Fruit fly (Drosophila melanogaster): ENCODE measurements around the gene ImpL1.
A peak's percentile ranks its signal among the peaks of the same experiment; 100 is the strongest.

ImpL1 gene

DNA sequence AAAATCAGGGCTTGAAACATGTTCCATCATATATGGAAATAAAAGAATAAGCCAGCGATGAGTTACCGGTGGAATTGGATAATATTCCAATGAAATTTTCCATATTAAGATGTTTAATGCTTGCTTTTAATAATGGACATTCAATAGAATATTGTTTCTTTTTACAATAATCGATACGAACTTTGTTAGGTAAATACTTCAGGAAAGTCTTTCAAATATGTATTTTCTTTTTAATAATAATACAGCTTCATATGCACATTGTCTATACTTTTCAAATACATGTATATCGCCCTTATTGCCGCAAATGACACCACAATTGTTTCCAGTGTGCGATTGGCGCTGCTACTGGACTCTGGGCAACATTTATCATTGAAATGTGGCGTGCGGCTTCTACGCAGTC, 24.3 kb downstream of the ImpL1 start:
- TF ChIP-seq CG1621 (tag; optimal IDR thresholded peaks at IDR 0.05) = peak; percentile 2
- peak; percentile 35 for TF ChIP-seq Smox (GFP tag; optimal IDR thresholded peaks at IDR 0.05)
- peak; percentile 42 for TF ChIP-seq Sox15 (GFP tag; optimal IDR thresholded peaks at IDR 0.05)
- peak; percentile 48 for TF ChIP-seq CG8632 (GFP tag; optimal IDR thresholded peaks at IDR 0.05)
- peak; percentile 59 for TF ChIP-seq spab (GFP tag; optimal IDR thresholded peaks at IDR 0.05)
- no peak for TF ChIP-seq CG8119 (GFP tag; IDR thresholded peaks at IDR 0.05)
- no peak for TF ChIP-seq CG6276 (GFP tag; optimal IDR thresholded peaks at IDR 0.05)
- TF ChIP-seq CG11294 (GFP tag; IDR thresholded peaks at IDR 0.05) = no peak
- TF ChIP-seq Sox102F (GFP tag; optimal IDR thresholded peaks at IDR 0.05) = peak; percentile 21
- peak; percentile 29 for TF ChIP-seq CG31627 (GFP tag; optimal IDR thresholded peaks at IDR 0.05)
- TF ChIP-seq CG4318 (GFP tag; optimal IDR thresholded peaks at IDR 0.05) = no peak
- TF ChIP-seq CG6163 (GFP tag; IDR thresholded peaks at IDR 0.05) = 0 out of 3 replicates have a peak, but pooled peaks have one; percentile 43
- TF ChIP-seq Met (GFP tag; optimal IDR thresholded peaks at IDR 0.05) = peak; percentile 50
- no peak for TF ChIP-seq dac (GFP tag; optimal IDR thresholded peaks at IDR 0.05)
- TF ChIP-seq CG10631 (GFP tag; optimal IDR thresholded peaks at IDR 0.05) = peak; percentile 56
- TF ChIP-seq achi (GFP tag; optimal IDR thresholded peaks at IDR 0.05) = peak; percentile 50
- TF ChIP-seq Ets96B (tag; optimal IDR thresholded peaks at IDR 0.05) = peak; percentile 43
- peak; percentile 14 for TF ChIP-seq lz (GFP tag; optimal IDR thresholded peaks at IDR 0.05)
- no peak for TF ChIP-seq CG6854 (GFP tag; optimal IDR thresholded peaks at IDR 0.05)
- TF ChIP-seq pdm3 (GFP tag; optimal IDR thresholded peaks at IDR 0.05) = peak; percentile 52
- peak; percentile 36 for TF ChIP-seq CG8319 (GFP tag; optimal IDR thresholded peaks at IDR 0.05)
- TF ChIP-seq CG7368 (GFP tag; optimal IDR thresholded peaks at IDR 0.05) = no peak
- TF ChIP-seq Lpt (GFP tag; optimal IDR thresholded peaks at IDR 0.05) = no peak
- peak; percentile 57 for TF ChIP-seq CG10669 (GFP tag; optimal IDR thresholded peaks at IDR 0.05)
- peak; percentile 36 for TF ChIP-seq topi (GFP tag; optimal IDR thresholded peaks at IDR 0.05)
- TF ChIP-seq ss (GFP tag; optimal IDR thresholded peaks at IDR 0.05) = peak; percentile 34 to 42
- TF ChIP-seq Eip78C (GFP tag) = peak; percentile 84
- TF ChIP-seq CG6792 (GFP tag; optimal IDR thresholded peaks at IDR 0.05) = peak; percentile 52
- TF ChIP-seq CG9139 (GFP tag; optimal IDR thresholded peaks at IDR 0.05) = peak; percentile 3
- TF ChIP-seq Sox14 (GFP tag; optimal IDR thresholded peaks at IDR 0.05) = peak; percentile 49
- no peak for TF ChIP-seq CG16779 (tag; optimal IDR thresholded peaks at IDR 0.05)
- TF ChIP-seq fkh (GFP tag; optimal IDR thresholded peaks at IDR 0.05) = no peak
- no peak for TF ChIP-seq CG15336 (GFP tag; IDR thresholded peaks at IDR 0.05)
- TF ChIP-seq Eip93F (GFP tag; optimal IDR thresholded peaks at IDR 0.05) = no peak
- TF ChIP-seq fd85E (GFP tag; optimal IDR thresholded peaks at IDR 0.05) = no peak
- TF ChIP-seq CG11902 (GFP tag; optimal IDR thresholded peaks at IDR 0.05) = peak; percentile 17
- peak; percentile 49 for TF ChIP-seq CG32006 (GFP tag; optimal IDR thresholded peaks at IDR 0.05)
- peak; percentile 77 for TF ChIP-seq svp (GFP tag)
- TF ChIP-seq dsx (GFP tag; optimal IDR thresholded peaks at IDR 0.05; ENCODE audit: poor library complexity, severe bottlenecking) = peak; percentile 22
- TF ChIP-seq acj6 (GFP tag; optimal IDR thresholded peaks at IDR 0.05) = peak; percentile 46
- no peak for TF ChIP-seq Ets21C (GFP tag; optimal IDR thresholded peaks at IDR 0.05)
- TF ChIP-seq eg (GFP tag; IDR thresholded peaks at IDR 0.05) = no peak
- TF ChIP-seq cyc (GFP tag; optimal IDR thresholded peaks at IDR 0.05) = peak; percentile 34
- TF ChIP-seq CG6808 (GFP tag; optimal IDR thresholded peaks at IDR 0.05) = peak; percentile 62
- peak in 1 of 2 experiments; percentile 57 for TF ChIP-seq salr (GFP tag; optimal IDR thresholded peaks at IDR 0.05)
- TF ChIP-seq CG11762 (GFP tag; optimal IDR thresholded peaks at IDR 0.05; ENCODE audit: insufficient read depth) = peak; percentile 25
- peak; percentile 54 for TF ChIP-seq Eip75B (GFP tag; optimal IDR thresholded peaks at IDR 0.05)
- no peak for TF ChIP-seq Hr38 (GFP tag; optimal IDR thresholded peaks at IDR 0.05)
- peak; percentile 58 for TF ChIP-seq CG3032 (tag; optimal IDR thresholded peaks at IDR 0.05)
- no peak for TF ChIP-seq vri (GFP tag; optimal IDR thresholded peaks at IDR 0.05)
- TF ChIP-seq CG34406 (GFP tag; optimal IDR thresholded peaks at IDR 0.05) = peak; percentile 54
- peak; percentile 34 for TF ChIP-seq Hr4 (GFP tag; optimal IDR thresholded peaks at IDR 0.05)
- TF ChIP-seq Gug (GFP tag; IDR thresholded peaks at IDR 0.05) = no peak
